Worm (Caenorhabditis elegans): Measurements from ENCODE around the gene F21G4.3.

DNA sequence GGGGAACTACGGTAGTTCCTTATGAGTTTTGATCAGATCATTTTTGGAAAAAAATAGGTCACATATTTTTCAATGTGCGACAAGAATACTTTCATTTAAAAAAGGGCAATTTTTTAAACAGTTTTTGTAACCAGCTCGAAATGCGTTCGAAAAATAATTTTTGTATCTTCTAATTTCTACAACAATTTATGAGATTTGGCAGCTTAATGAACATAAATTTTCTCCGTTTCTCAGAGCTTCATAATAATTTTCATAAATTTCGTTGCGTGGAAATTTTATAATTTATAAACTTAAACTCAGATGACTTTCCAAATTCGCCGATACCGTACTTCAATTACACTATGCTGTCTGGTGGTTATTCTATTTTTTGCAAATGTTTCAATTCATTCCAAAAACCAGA is at the start of gene F21G4.3:
- TF ChIP-seq nhr-11 (tag; optimal IDR thresholded peaks at IDR 0.05) (no peak), ama-1 (optimal IDR thresholded peaks at IDR 0.05) (no peak), F49E8.2 (tag; optimal IDR thresholded peaks at IDR 0.05; ENCODE audit: borderline replicate concordance) (no peak), nhr-6 (tag; optimal IDR thresholded peaks at IDR 0.05) (no peak), lin-1 (GFP tag; IDR thresholded peaks at IDR 0.05) (no peak), aly-2 (tag; optimal IDR thresholded peaks at IDR 0.05) (no peak), jun-1 (tag; optimal IDR thresholded peaks at IDR 0.05) (no peak), mes-2 (tag; optimal IDR thresholded peaks at IDR 0.05; ENCODE audit: poor library complexity, severe bottlenecking) (no peak), zip-2 (tag; optimal IDR thresholded peaks at IDR 0.05) (no peak), nhr-237 (tag; optimal IDR thresholded peaks at IDR 0.05) (no peak)

Measured in whole organism, L4 larva.